Worm (Caenorhabditis elegans) whole organism, young adult: ENCODE measurements around the gene mrp-4.

Source experiments
- Y53F4B.3 ChIP-seq: fragments of 200-800 bp; sonication (Bioruptor generic); IDR thresholded peaks from 2 replicates; pipeline ENCODE4 v1.3.6; 2022; ENCODE audit warnings: missing genetic modification reagents, missing genetic modification characterization, missing compliant biosample characterization
- Y79H2A.3 ChIP-seq: fragments of 200-800 bp; sonication (Bioruptor generic); conservative IDR thresholded peaks from 2 replicates; pipeline ENCODE4 v1.3.6; 2022; ENCODE audit warnings: missing genetic modification reagents, missing genetic modification characterization, missing compliant biosample characterization
- him-1 ChIP-seq: sonication (generic microtip); optimal IDR thresholded peaks from 2 replicates; lab custom pipeline; 2016; ENCODE audit warnings: missing genotype, missing genetic modification reagents, missing genetic modification characterization, missing compliant biosample characterization
- snpc-4 ChIP-seq, 5 experiments: fragments of 150-350 bp in 1 of 5; sonication (generic microtip) in 4 of 5; optimal IDR thresholded peaks; 2 replicates each; lab custom pipeline; 2014 to 2018; ENCODE audit warnings: missing genetic modification characterization in 5 of 5, missing biosample characterization in 3 of 5, antibody characterized with exemption in 2 of 5, mild to moderate bottlenecking in 2 of 5, missing compliant biosample characterization in 2 of 5, missing genotype in 2 of 5, moderate library complexity in 2 of 5, missing genetic modification reagents in 1 of 5
- tlf-1 ChIP-seq: fragments of 200-800 bp; sonication (Bioruptor generic); optimal IDR thresholded peaks from 2 replicates; lab custom pipeline; 2018; ENCODE audit warnings: mild to moderate bottlenecking, missing genetic modification characterization, missing compliant biosample characterization
- unc-62 ChIP-seq: fragments of 150-350 bp; optimal IDR thresholded peaks from 2 replicates; lab custom pipeline; 2014; ENCODE audit warnings: missing biosample characterization, missing genetic modification reagents, missing genetic modification characterization
- ztf-25 ChIP-seq: fragments of 200-800 bp; sonication (Bioruptor generic); IDR thresholded peaks from 2 replicates; pipeline ENCODE4 v1.3.6; 2022; ENCODE audit warnings: missing genetic modification reagents, missing genetic modification characterization, missing compliant biosample characterization

DNA sequence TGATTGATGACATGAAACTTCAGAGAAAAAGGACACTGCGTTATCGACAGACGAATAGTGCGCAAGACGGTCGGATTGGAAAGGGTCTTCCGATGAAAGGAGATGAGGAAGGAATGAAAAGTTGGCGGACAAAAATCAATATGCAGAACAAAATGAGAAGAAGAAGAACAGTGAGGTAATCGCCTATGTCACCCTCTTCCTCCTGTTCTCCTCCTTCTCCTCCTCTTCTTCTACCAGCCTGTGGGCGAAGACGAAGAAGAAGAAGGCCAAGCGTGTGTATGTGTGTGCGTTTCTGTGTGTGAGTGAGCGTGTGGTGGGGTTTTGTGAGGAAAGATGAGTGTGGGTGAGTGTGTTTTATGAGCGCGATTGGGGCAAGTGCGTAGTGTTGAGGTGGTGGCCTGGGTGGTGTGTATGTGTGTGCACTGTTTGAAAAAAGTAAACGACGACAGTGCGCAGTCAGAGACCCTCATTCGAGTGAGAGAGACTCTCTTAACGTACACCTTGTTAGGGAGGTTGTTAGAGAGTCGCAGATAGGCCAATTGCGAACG is 48.2 kb downstream of the mrp-4 start, which contains the start of gene tsp-21:
- no peak for TF ChIP-seq Y53F4B.3 (GFP tag; lab: Robert Waterston, UW)
- TF ChIP-seq tlf-1 (GFP tag; lab: Kevin White, UChicago) = no peak
- no peak for TF ChIP-seq unc-62 (GFP tag; lab: Kevin White, UChicago)
- no peak for TF ChIP-seq him-1
- TF ChIP-seq ztf-25 (GFP tag; lab: Robert Waterston, UW) = no peak
- no peak for TF ChIP-seq Y79H2A.3 (GFP tag; lab: Robert Waterston, UW)
- TF ChIP-seq snpc-4 (GFP tag; optimal IDR thresholded peaks at IDR 0.05; lab: Kevin White, UChicago) = no peak
- peak in 3 of 4 experiments; percentile 8 to 47 (median 40) for TF ChIP-seq snpc-4 (tag; optimal IDR thresholded peaks at IDR 0.05; lab: Kevin White, UChicago)
